Fruit fly (Drosophila melanogaster): Measurements from ENCODE around the gene CG4045.

The CG4045 gene

dm6 chrX:2080367-2080927 is 4.7 kb upstream of the CG4045 start, which contains the start of the genes CG16903 and Unc-76 (continued):
- TF ChIP-seq Hr38 (GFP tag; optimal IDR thresholded peaks at IDR 0.05) = no peak
- TF ChIP-seq CG11902 (GFP tag; optimal IDR thresholded peaks at IDR 0.05) = no peak
- TF ChIP-seq CG15336 (GFP tag; IDR thresholded peaks at IDR 0.05) = peak; percentile 30; the same call in 1 of the 2 replicates
- TF ChIP-seq Ets21C (GFP tag; optimal IDR thresholded peaks at IDR 0.05) = no peak
- no peak for TF ChIP-seq CG6276 (GFP tag; optimal IDR thresholded peaks at IDR 0.05)
- peak; percentile 59 for TF ChIP-seq dsx (GFP tag; optimal IDR thresholded peaks at IDR 0.05; ENCODE audit: poor library complexity, severe bottlenecking)
- peak; percentile 85 for TF ChIP-seq CG6854 (GFP tag; optimal IDR thresholded peaks at IDR 0.05)
- TF ChIP-seq Eip75B (GFP tag; optimal IDR thresholded peaks at IDR 0.05) = no peak
- peak; percentile 27 for TF ChIP-seq CG3032 (tag; optimal IDR thresholded peaks at IDR 0.05)
- no peak for TF ChIP-seq Smox (GFP tag; optimal IDR thresholded peaks at IDR 0.05)
- TF ChIP-seq ss (GFP tag; optimal IDR thresholded peaks at IDR 0.05) = peak; percentile 41 to 54
- TF ChIP-seq fkh (GFP tag; optimal IDR thresholded peaks at IDR 0.05) = peak; percentile 11
- no peak for TF ChIP-seq acj6 (GFP tag; optimal IDR thresholded peaks at IDR 0.05)
- TF ChIP-seq CG34406 (GFP tag; optimal IDR thresholded peaks at IDR 0.05) = no peak
- TF ChIP-seq CG16779 (tag; optimal IDR thresholded peaks at IDR 0.05) = peak; percentile 25
- peak; percentile 13 for TF ChIP-seq CG6808 (GFP tag; optimal IDR thresholded peaks at IDR 0.05)
- TF ChIP-seq CG3919 (GFP tag; optimal IDR thresholded peaks at IDR 0.05) = peak; percentile 6
- no peak for TF ChIP-seq net (GFP tag; optimal IDR thresholded peaks at IDR 0.05)
- peak; percentile 83 for TF ChIP-seq Eip78C (GFP tag)
- no peak for TF ChIP-seq pdm3 (GFP tag; optimal IDR thresholded peaks at IDR 0.05)
- no peak for TF ChIP-seq Hr39 (GFP tag; optimal IDR thresholded peaks at IDR 0.05)
- peak; percentile 21 for TF ChIP-seq lz (GFP tag; optimal IDR thresholded peaks at IDR 0.05)
- TF ChIP-seq CG31627 (GFP tag; optimal IDR thresholded peaks at IDR 0.05) = no peak
- no peak for TF ChIP-seq Eip93F (GFP tag; optimal IDR thresholded peaks at IDR 0.05)
- TF ChIP-seq CG32006 (GFP tag; optimal IDR thresholded peaks at IDR 0.05) = no peak
- peak; percentile 34; the same call in 1 of the 3 replicates for TF ChIP-seq CG8119 (GFP tag; IDR thresholded peaks at IDR 0.05)
- TF ChIP-seq Ets96B (tag; optimal IDR thresholded peaks at IDR 0.05) = peak; percentile 28

dm6 chrX:2076412-2077357 is 985 bp upstream of the CG4045 start, which contains the start of gene CG4025:
TSS of gene CG4025 (plus strand) at chrX:2076966.
- TF ChIP-seq CG15336 (GFP tag; IDR thresholded peaks at IDR 0.05) (no peak), dsx (GFP tag; optimal IDR thresholded peaks at IDR 0.05; ENCODE audit: poor library complexity, severe bottlenecking) (no peak), CG8632 (GFP tag; optimal IDR thresholded peaks at IDR 0.05) (no peak), CG34406 (GFP tag; optimal IDR thresholded peaks at IDR 0.05) (no peak), Lpt (GFP tag; optimal IDR thresholded peaks at IDR 0.05) (no peak), eg (GFP tag; IDR thresholded peaks at IDR 0.05) (no peak), Gug (GFP tag; IDR thresholded peaks at IDR 0.05) (no peak), Blimp-1 (GFP tag; optimal IDR thresholded peaks at IDR 0.05) (no peak), CG6808 (GFP tag; optimal IDR thresholded peaks at IDR 0.05) (no peak), spab (GFP tag; optimal IDR thresholded peaks at IDR 0.05) (no peak), achi (GFP tag; optimal IDR thresholded peaks at IDR 0.05) (no peak), acj6 (GFP tag; optimal IDR thresholded peaks at IDR 0.05) (no peak), fkh (GFP tag; optimal IDR thresholded peaks at IDR 0.05) (no peak), CG11902 (GFP tag; optimal IDR thresholded peaks at IDR 0.05) (no peak), salr (GFP tag; optimal IDR thresholded peaks at IDR 0.05) (no peak)

- TF ChIP-seq esn (GFP tag; optimal IDR thresholded peaks at IDR 0.05) (peak; percentile 6), CG1621 (tag; optimal IDR thresholded peaks at IDR 0.05) (peak; percentile 19), fkh (GFP tag; optimal IDR thresholded peaks at IDR 0.05) (peak; percentile 57), achi (GFP tag; optimal IDR thresholded peaks at IDR 0.05) (peak; percentile 32), eg (GFP tag; IDR thresholded peaks at IDR 0.05) (no peak), Sox14 (GFP tag; optimal IDR thresholded peaks at IDR 0.05) (peak; percentile 14), Eip78C (GFP tag) (peak; percentile 41), CG11762 (GFP tag; optimal IDR thresholded peaks at IDR 0.05; ENCODE audit: insufficient read depth) (no peak)
Measured at dm6 chrX:2073325-2073724, 2.4 kb downstream of the CG4045 start, which contains the start of gene CG4199. TSS of gene CG4199 (minus strand) at chrX:2073483.

Data from whole organism, prepupa.